Worm (Caenorhabditis elegans): ENCODE data around the gene snb-5.

snb-5 gene

ce11 chrIII:8250007-8250683 lies 47.3 kb downstream of the snb-5 start, which contains the start of gene knl-1 (continued):
- TF ChIP-seq attf-3 (GFP tag; conservative IDR thresholded peaks at IDR 0.05), result peak; percentile 63; the same call in 1 of the 2 replicates
- no peak for TF ChIP-seq rpc-1 (optimal IDR thresholded peaks at IDR 0.05)
- no peak for TF ChIP-seq rpc-1 (tag; optimal IDR thresholded peaks at IDR 0.05)
- TF ChIP-seq ama-1 (optimal IDR thresholded peaks at IDR 0.05), result no peak
- no peak for TF ChIP-seq ama-1 (GFP tag; optimal IDR thresholded peaks at IDR 0.05)
- no peak for TF ChIP-seq lsy-27 (tag; optimal IDR thresholded peaks at IDR 0.05; ENCODE audit: borderline replicate concordance, insufficient read depth)
- TF ChIP-seq dpff-1 (tag; optimal IDR thresholded peaks at IDR 0.05), result no peak
- TF ChIP-seq ztf-18 (tag; optimal IDR thresholded peaks at IDR 0.05), result peak; percentile 42
- peak; percentile 80 for TF ChIP-seq mcd-1 (GFP tag; IDR thresholded peaks at IDR 0.05)
- TF ChIP-seq F39B2.1 (GFP tag; IDR thresholded peaks at IDR 0.05), result no peak
- TF ChIP-seq nfya-1 (tag; optimal IDR thresholded peaks at IDR 0.05; ENCODE audit: borderline replicate concordance, insufficient read depth), result no peak
- TF ChIP-seq B0019.2 (GFP tag; conservative IDR thresholded peaks at IDR 0.05), result no peak
- no peak for TF ChIP-seq ztf-6 (GFP tag; IDR thresholded peaks at IDR 0.05)
- no peak for TF ChIP-seq hrde-1 (tag; optimal IDR thresholded peaks at IDR 0.05; ENCODE audit: borderline replicate concordance)
- TF ChIP-seq nhr-27 (tag; optimal IDR thresholded peaks at IDR 0.05), result no peak
- no peak for TF ChIP-seq snpc-1.3 (tag; optimal IDR thresholded peaks at IDR 0.05; ENCODE audit: insufficient read depth)
- no peak for TF ChIP-seq ets-4 (GFP tag; optimal IDR thresholded peaks at IDR 0.05)
- TF ChIP-seq Y53F4B.3 (GFP tag; IDR thresholded peaks at IDR 0.05), result no peak
